Worm (Caenorhabditis elegans) whole organism, mixed stage, embryonic: ENCODE measurements around the gene sdz-5.
A peak's percentile ranks its signal among the peaks of the same experiment; 100 is the strongest.

Experiments
- M03D4.4 ChIP-seq: sonication (generic microtip); optimal IDR thresholded peaks from 2 replicates; lab custom pipeline; 2017; ENCODE audit warnings: mild to moderate bottlenecking, missing genetic modification characterization, missing compliant biosample characterization
- bed-3 ChIP-seq: fragments of 200-800 bp; sonication (Bioruptor generic); optimal IDR thresholded peaks from 3 replicates; lab custom pipeline; 2018; ENCODE audit warnings: mild to moderate bottlenecking, missing genetic modification characterization, moderate library complexity, missing compliant biosample characterization
- blmp-1 ChIP-seq: fragments of 150-350 bp; optimal IDR thresholded peaks from 2 replicates; lab custom pipeline; 2014; ENCODE audit warnings: missing biosample characterization, missing genetic modification characterization
- ceh-83 ChIP-seq: fragments of 200-800 bp; sonication (Bioruptor generic); optimal IDR thresholded peaks from 2 replicates; lab custom pipeline; 2018; ENCODE audit warnings: mild to moderate bottlenecking, missing genetic modification characterization, missing compliant biosample characterization
- ces-1 ChIP-seq: fragments of 150-350 bp; optimal IDR thresholded peaks from 2 replicates; lab custom pipeline; 2014; ENCODE audit warnings: missing biosample characterization, missing genetic modification reagents, missing genetic modification characterization
- cnd-1 ChIP-seq: fragments of 200-800 bp; sonication (Bioruptor generic); optimal IDR thresholded peaks from 2 replicates; lab custom pipeline; 2018; ENCODE audit warnings: mild to moderate bottlenecking, missing genetic modification characterization, missing compliant biosample characterization
- drap-1 ChIP-seq: fragments of 200-800 bp; sonication (Bioruptor generic); optimal IDR thresholded peaks from 3 replicates; lab custom pipeline; 2018; ENCODE audit warnings: mild to moderate bottlenecking, missing genetic modification characterization, missing compliant biosample characterization
- elt-3 ChIP-seq: fragments of 150-350 bp; optimal IDR thresholded peaks from 2 replicates; lab custom pipeline; 2014; ENCODE audit warnings: missing biosample characterization, missing genetic modification characterization
- flh-1 ChIP-seq: fragments of 200-800 bp; sonication (Bioruptor generic); optimal IDR thresholded peaks from 2 replicates; lab custom pipeline; 2018; ENCODE audit warnings: mild to moderate bottlenecking, missing genetic modification characterization, moderate library complexity, missing compliant biosample characterization
- ham-2 ChIP-seq: fragments of 200-800 bp; sonication (Bioruptor generic); optimal IDR thresholded peaks from 2 replicates; lab custom pipeline; 2018; ENCODE audit warnings: mild to moderate bottlenecking, missing genetic modification characterization, missing compliant biosample characterization
- hlh-1 ChIP-seq: fragments of 150-350 bp; optimal IDR thresholded peaks from 2 replicates; lab custom pipeline; 2014; ENCODE audit warnings: missing biosample characterization, missing genetic modification reagents, missing genetic modification characterization
- lin-13 ChIP-seq: fragments of 150-350 bp; optimal IDR thresholded peaks from 2 replicates; lab custom pipeline; 2014; ENCODE audit warnings: missing biosample characterization, missing genetic modification characterization
- lin-32 ChIP-seq: fragments of 200-800 bp; sonication (Bioruptor generic); optimal IDR thresholded peaks from 2 replicates; lab custom pipeline; 2018; ENCODE audit warnings: mild to moderate bottlenecking, missing genetic modification characterization, missing compliant biosample characterization
- lsy-2 ChIP-seq: fragments of 150-350 bp; optimal IDR thresholded peaks from 2 replicates; lab custom pipeline; 2014; ENCODE audit warnings: missing biosample characterization, missing genetic modification characterization
- mab-5 ChIP-seq: fragments of 150-350 bp; optimal IDR thresholded peaks from 2 replicates; lab custom pipeline; 2014; ENCODE audit warnings: missing biosample characterization, missing genetic modification characterization
- mep-1 ChIP-seq: fragments of 150-350 bp; optimal IDR thresholded peaks from 2 replicates; lab custom pipeline; 2017; ENCODE audit warnings: missing biosample characterization, missing genetic modification reagents, missing genetic modification characterization, inconsistent platforms
- mls-2 ChIP-seq: sonication (generic microtip); optimal IDR thresholded peaks from 2 replicates; lab custom pipeline; 2016; ENCODE audit warnings: mild to moderate bottlenecking, missing genetic modification characterization, moderate library complexity, missing compliant biosample characterization
- nhr-12 ChIP-seq: fragments of 150-350 bp; optimal IDR thresholded peaks from 2 replicates; lab custom pipeline; 2014; ENCODE audit warnings: missing biosample characterization, missing genetic modification characterization
- nhr-237 ChIP-seq: fragments of 150-350 bp; optimal IDR thresholded peaks from 2 replicates; lab custom pipeline; 2014; ENCODE audit warnings: missing biosample characterization, missing genetic modification characterization
- nhr-28 ChIP-seq: fragments of 150-350 bp; optimal IDR thresholded peaks from 2 replicates; lab custom pipeline; 2014; ENCODE audit warnings: missing biosample characterization, missing genetic modification characterization
- nhr-76 ChIP-seq: sonication (generic microtip); optimal IDR thresholded peaks from 2 replicates; lab custom pipeline; 2017; ENCODE audit warnings: missing biosample characterization, missing genetic modification characterization
- pha-4 ChIP-seq: fragments of 150-350 bp; optimal IDR thresholded peaks from 2 replicates; lab custom pipeline; 2018; ENCODE audit warnings: missing biosample characterization, missing genetic modification reagents, missing genetic modification characterization
- sem-2 ChIP-seq: fragments of 200-800 bp; sonication (Bioruptor generic); optimal IDR thresholded peaks from 2 replicates; lab custom pipeline; 2018; ENCODE audit warnings: mild to moderate bottlenecking, missing genetic modification characterization, missing compliant biosample characterization
- snpc-4 ChIP-seq: fragments of 150-350 bp; optimal IDR thresholded peaks from 2 replicates; lab custom pipeline; 2014; ENCODE audit warnings: missing biosample characterization, missing genetic modification characterization
- sptf-1 ChIP-seq: sonication (generic microtip); optimal IDR thresholded peaks from 2 replicates; lab custom pipeline; 2017; ENCODE audit warnings: mild to moderate bottlenecking, missing genetic modification characterization, moderate library complexity, missing compliant biosample characterization
- tbx-8 ChIP-seq: fragments of 200-800 bp; sonication (Bioruptor generic); optimal IDR thresholded peaks from 2 replicates; lab custom pipeline; 2018; ENCODE audit warnings: mild to moderate bottlenecking, missing genetic modification characterization, moderate library complexity, missing compliant biosample characterization
- unc-120 ChIP-seq: sonication (generic microtip); optimal IDR thresholded peaks from 2 replicates; lab custom pipeline; 2017; ENCODE audit warnings: missing genetic modification characterization, missing compliant biosample characterization; ENCODE audit not compliant: poor library complexity, severe bottlenecking
- unc-39 ChIP-seq: fragments of 150-350 bp; optimal IDR thresholded peaks from 2 replicates; lab custom pipeline; 2014; ENCODE audit warnings: missing biosample characterization, missing genetic modification characterization
- unc-62 ChIP-seq: fragments of 150-350 bp; optimal IDR thresholded peaks from 2 replicates; lab custom pipeline; 2014; ENCODE audit warnings: missing biosample characterization, missing genetic modification reagents, missing genetic modification characterization
- zip-8 ChIP-seq: fragments of 150-350 bp; optimal IDR thresholded peaks from 2 replicates; lab custom pipeline; 2014; ENCODE audit warnings: missing biosample characterization, missing genetic modification characterization
- ztf-11 ChIP-seq: fragments of 150-350 bp; optimal IDR thresholded peaks from 2 replicates; lab custom pipeline; 2014; ENCODE audit warnings: missing biosample characterization, missing genetic modification characterization

The sdz-5 gene

DNA sequence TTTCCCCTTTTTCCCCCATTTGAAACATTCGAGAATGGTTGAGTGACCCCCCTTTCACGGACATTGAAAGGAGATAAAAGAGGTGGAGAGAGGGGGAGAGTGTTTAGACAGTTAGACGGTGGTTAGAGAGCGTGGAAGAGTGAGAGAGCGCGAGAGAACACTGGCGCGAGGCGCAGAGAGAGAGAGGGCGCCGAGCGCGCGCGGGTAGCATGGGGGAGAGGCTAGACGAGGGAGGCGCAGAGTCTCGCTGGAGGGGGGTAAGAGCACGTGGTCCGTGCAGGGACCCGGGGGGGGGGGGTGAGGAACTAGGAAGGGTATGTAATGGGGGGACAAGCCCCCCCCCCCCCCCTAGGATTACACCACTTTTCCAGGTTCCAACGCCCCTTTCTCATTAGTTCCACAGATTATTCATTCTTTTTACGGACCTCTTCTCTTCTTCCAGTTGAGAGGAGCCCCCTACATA lies 34.5 kb upstream of the sdz-5 start:
- TF ChIP-seq nhr-28 (no peak), pha-4 (tag; lab: Kevin White, UChicago) (peak; percentile 82), sptf-1 (peak; percentile 69), sem-2 (GFP tag; lab: Kevin White, UChicago) (no peak), nhr-12 (tag; lab: Kevin White, UChicago) (no peak), ham-2 (GFP tag; lab: Kevin White, UChicago) (peak; percentile 68), unc-120 (tag; lab: Kevin White, UChicago) (peak; percentile 50), ceh-83 (no peak), mep-1 (tag; lab: Kevin White, UChicago) (peak; percentile 60), bed-3 (peak; percentile 49), flh-1 (peak; percentile 15), hlh-1 (peak; percentile 26), mls-2 (tag; lab: Kevin White, UChicago) (peak; percentile 62), ztf-11 (tag; lab: Kevin White, UChicago) (peak; percentile 54), M03D4.4 (peak; percentile 56), elt-3 (peak; percentile 74), lin-32 (no peak), nhr-237 (tag; lab: Kevin White, UChicago) (peak; percentile 82), tbx-8 (no peak), blmp-1 (tag; lab: Kevin White, UChicago) (peak; percentile 48), lsy-2 (tag; lab: Kevin White, UChicago) (peak; percentile 43), drap-1 (GFP tag; lab: Kevin White, UChicago) (no peak), unc-62 (GFP tag; lab: Kevin White, UChicago) (peak; percentile 51), ces-1 (GFP tag; lab: Kevin White, UChicago) (peak; percentile 83), nhr-76 (tag; lab: Kevin White, UChicago) (no peak)
- TF ChIP-seq, all 35 proteins: peak for 17

DNA sequence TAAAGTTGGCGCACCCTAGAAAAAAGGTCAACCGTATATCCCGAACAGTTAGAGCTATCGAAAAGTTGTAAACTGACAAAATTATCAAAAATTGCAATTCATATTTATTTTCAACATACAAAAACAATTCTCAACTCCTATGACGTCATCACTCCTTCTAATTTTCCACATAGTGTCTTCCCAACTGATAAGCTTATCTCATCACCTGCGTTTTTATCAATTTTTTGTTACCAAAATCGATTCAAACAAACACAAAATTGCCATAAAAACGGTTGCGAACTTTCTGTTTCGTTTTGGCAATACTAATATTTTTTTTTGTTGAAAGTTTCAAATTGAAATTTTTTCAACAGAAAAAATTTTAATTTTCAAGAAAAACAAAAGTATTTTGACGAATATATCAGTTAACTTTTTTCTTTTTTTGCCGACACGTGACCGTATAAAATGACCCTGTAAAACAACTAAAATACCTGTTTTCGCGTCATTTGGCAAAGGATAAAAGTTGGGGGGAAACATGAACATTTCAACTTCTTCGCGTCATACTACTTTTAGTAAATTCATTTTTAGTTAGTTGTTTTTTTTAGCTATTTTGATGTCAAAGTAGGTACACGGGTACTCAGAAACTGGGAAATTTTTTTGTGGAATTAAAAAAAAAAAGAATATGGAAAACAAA lies 32.8 kb upstream of the sdz-5 start:
- TF ChIP-seq zip-8 (tag; lab: Kevin White, UChicago) (peak; percentile 87), mls-2 (tag; lab: Kevin White, UChicago) (no peak), flh-1 (no peak), cnd-1 (tag; lab: Kevin White, UChicago) (no peak), sptf-1 (no peak)
- TF ChIP-seq, all 35 proteins: peak for 1

- peak; percentile 8 for TF ChIP-seq sptf-1
- TF ChIP-seq lin-13 (tag; lab: Kevin White, UChicago), result no peak
- TF ChIP-seq, all 35 proteins: peak for 1
These were observed 31.9 kb upstream of the sdz-5 start, which contains the start of gene nhr-88 for ce11 chrII:2976597-2976996. TSS of gene nhr-88 (plus strand) at chrII:2976639.

DNA sequence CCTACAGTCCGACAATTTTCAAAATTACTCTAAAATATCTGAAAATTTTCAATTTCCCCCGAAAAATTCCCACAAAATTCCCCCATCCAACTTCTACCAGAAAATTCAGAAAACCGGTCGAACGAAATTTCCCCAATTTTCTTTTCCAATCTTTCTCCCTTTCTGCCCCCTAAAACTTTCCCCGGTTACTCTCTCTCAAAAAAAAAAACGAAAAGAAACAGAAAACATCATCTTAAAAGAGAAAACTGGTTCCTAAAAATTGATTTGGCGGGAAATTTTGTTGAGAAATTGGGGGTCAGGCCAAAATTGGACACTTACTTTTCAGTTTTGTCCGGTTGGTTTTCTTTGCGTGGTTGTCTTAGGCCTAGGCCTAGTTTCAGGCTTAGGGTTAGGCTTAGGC lies 30.8 kb upstream of the sdz-5 start:
- TF ChIP-seq lin-13 (tag; lab: Kevin White, UChicago) (no peak), pha-4 (tag; lab: Kevin White, UChicago) (no peak), tbx-8 (no peak), ces-1 (GFP tag; lab: Kevin White, UChicago) (no peak), zip-8 (tag; lab: Kevin White, UChicago) (no peak), snpc-4 (no peak), cnd-1 (tag; lab: Kevin White, UChicago) (no peak)

- TF ChIP-seq unc-39 (no peak), ham-2 (GFP tag; lab: Kevin White, UChicago) (peak; percentile 36)
These were observed 29.4 kb upstream of the sdz-5 start for ce11 chrII:2979061-2979460.

DNA sequence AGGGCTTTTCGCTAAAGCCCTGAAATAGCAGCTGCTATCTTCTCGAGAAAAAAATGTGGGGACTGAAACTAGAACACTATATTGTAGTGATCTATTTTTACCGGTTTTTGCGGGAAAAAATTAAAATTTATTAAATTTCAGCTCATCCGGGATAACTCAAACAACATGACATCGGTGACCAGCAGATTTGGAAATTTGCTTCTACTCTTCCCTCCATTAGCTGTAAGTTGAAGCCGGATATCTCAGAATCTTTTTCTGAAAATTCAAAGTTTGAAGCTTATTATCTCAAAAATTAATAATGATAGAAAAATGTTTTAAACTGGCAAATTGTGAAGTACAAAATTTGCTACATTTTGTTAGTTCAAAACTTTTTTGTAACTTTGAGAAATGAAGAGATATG lies 24.1 kb upstream of the sdz-5 start:
- TF ChIP-seq pha-4 (tag; lab: Kevin White, UChicago) (no peak), nhr-12 (tag; lab: Kevin White, UChicago) (no peak), ham-2 (GFP tag; lab: Kevin White, UChicago) (no peak), nhr-76 (tag; lab: Kevin White, UChicago) (no peak), nhr-28 (no peak), unc-39 (no peak), elt-3 (no peak), M03D4.4 (no peak), mab-5 (tag; lab: Kevin White, UChicago) (no peak), lin-32 (no peak), mls-2 (tag; lab: Kevin White, UChicago) (no peak)
